Fruit fly (Drosophila melanogaster) whole organism, embryonic: ENCODE measurements around the gene Jon99Ciii.
A peak's percentile ranks its signal among the peaks of the same experiment; 100 is the strongest.

Experiments used
- Aef1 ChIP-seq: fragments of 200-800 bp; sonication (Bioruptor generic); IDR thresholded peaks from 3 replicates; pipeline ENCODE4 v1.3.6; 2022; ENCODE audit warnings: missing biosample characterization, missing genetic modification characterization
- Bteb2 ChIP-seq: fragments of 200-800 bp; sonication (Bioruptor generic); optimal IDR thresholded peaks from 2 replicates; lab custom pipeline; 2016; ENCODE audit warnings: missing biosample characterization, missing genetic modification characterization
- CG10274 ChIP-seq: fragments of 200-800 bp; sonication (Bioruptor generic); optimal IDR thresholded peaks from 3 replicates; lab custom pipeline; 2017; ENCODE audit warnings: missing biosample characterization, mild to moderate bottlenecking, missing genetic modification characterization
- CG10959 ChIP-seq: fragments of 200-800 bp; sonication (Bioruptor generic); IDR thresholded peaks from 2 replicates; pipeline ENCODE4 v1.3.6; 2022; ENCODE audit warnings: missing biosample characterization, missing genetic modification characterization
- CG12104 ChIP-seq: fragments of 200-800 bp; sonication (Bioruptor generic); optimal IDR thresholded peaks from 3 replicates; lab custom pipeline; 2016; ENCODE audit warnings: missing biosample characterization, missing genetic modification characterization
- CG12299 ChIP-seq: fragments of 200-800 bp; sonication (Bioruptor generic); optimal IDR thresholded peaks from 2 replicates; lab custom pipeline; 2018; ENCODE audit warnings: missing biosample characterization, mild to moderate bottlenecking, missing genetic modification characterization
- CG15011 ChIP-seq: fragments of 200-800 bp; sonication (Bioruptor generic); optimal IDR thresholded peaks from 3 replicates; lab custom pipeline; 2018; ENCODE audit warnings: missing biosample characterization, mild to moderate bottlenecking, missing genetic modification characterization
- CG1602 ChIP-seq: fragments of 200-800 bp; sonication (Bioruptor generic); optimal IDR thresholded peaks from 3 replicates; lab custom pipeline; 2016; ENCODE audit warnings: missing biosample characterization, missing genetic modification characterization
- CG16815 ChIP-seq: fragments of 200-800 bp; sonication (Bioruptor generic); optimal IDR thresholded peaks from 3 replicates; lab custom pipeline; 2017; ENCODE audit warnings: missing biosample characterization, mild to moderate bottlenecking, missing genetic modification characterization
- CG2129 ChIP-seq: fragments of 200-800 bp; sonication (Bioruptor generic); IDR thresholded peaks from 2 replicates; pipeline ENCODE4 v1.3.6; 2022; ENCODE audit warnings: missing biosample characterization, missing genetic modification characterization; ENCODE audit not compliant: partially characterized antibody
- CG2889 ChIP-seq: fragments of 200-800 bp; sonication (Bioruptor generic); IDR thresholded peaks from 3 replicates; pipeline ENCODE4 v1.3.6; 2022; ENCODE audit warnings: missing biosample characterization, missing genetic modification characterization
- CG3163 ChIP-seq: fragments of 200-800 bp; sonication (Bioruptor generic); optimal IDR thresholded peaks from 3 replicates; lab custom pipeline; 2016; ENCODE audit warnings: missing biosample characterization, missing genetic modification characterization
- CG32767 ChIP-seq: fragments of 200-800 bp; sonication (Bioruptor generic); IDR thresholded peaks from 2 replicates; pipeline ENCODE4 v1.3.6; 2022; ENCODE audit warnings: missing biosample characterization, missing genetic modification characterization
- CG33213 ChIP-seq: fragments of 200-800 bp; sonication (Bioruptor generic); optimal IDR thresholded peaks from 3 replicates; lab custom pipeline; 2016; ENCODE audit warnings: missing biosample characterization, missing genetic modification characterization
- CG34224 ChIP-seq: fragments of 200-800 bp; sonication (Bioruptor generic); IDR thresholded peaks from 3 replicates; pipeline ENCODE4 v1.3.6; 2022; ENCODE audit warnings: missing biosample characterization, missing genetic modification characterization; ENCODE audit not compliant: partially characterized antibody
- CG6765 ChIP-seq: fragments of 200-800 bp; sonication (Bioruptor generic); optimal IDR thresholded peaks from 3 replicates; lab custom pipeline; 2017; ENCODE audit warnings: missing biosample characterization, mild to moderate bottlenecking, missing genetic modification characterization
- CG6813 ChIP-seq: fragments of 200-800 bp; sonication (Bioruptor generic); optimal IDR thresholded peaks from 2 replicates; lab custom pipeline; 2017; ENCODE audit warnings: missing biosample characterization, missing genetic modification characterization, mild to moderate bottlenecking, moderate library complexity, missing genetic modification reagents
- CG7372 ChIP-seq: fragments of 200-800 bp; sonication (Bioruptor generic); IDR thresholded peaks from 2 replicates; pipeline ENCODE4 v1.3.6; 2022; ENCODE audit warnings: missing biosample characterization, missing genetic modification characterization
- CG7928 ChIP-seq: fragments of 200-800 bp; sonication (Bioruptor generic); optimal IDR thresholded peaks from 2 replicates; lab custom pipeline; 2017; ENCODE audit warnings: missing biosample characterization, mild to moderate bottlenecking, missing genetic modification characterization
- CG7963 ChIP-seq: fragments of 200-800 bp; sonication (Bioruptor generic); IDR thresholded peaks from 3 replicates; pipeline ENCODE4 v1.3.6; 2022; ENCODE audit warnings: missing biosample characterization, missing genetic modification characterization; ENCODE audit not compliant: partially characterized antibody
- CG9437 ChIP-seq: fragments of 200-800 bp; sonication (Bioruptor generic); optimal IDR thresholded peaks from 2 replicates; lab custom pipeline; 2018; ENCODE audit warnings: missing biosample characterization, mild to moderate bottlenecking, missing genetic modification characterization
- Dip2 ChIP-seq: fragments of 200-800 bp; sonication (Bioruptor generic); IDR thresholded peaks from 2 replicates; pipeline ENCODE4 v1.3.6; 2022; ENCODE audit warnings: missing biosample characterization, missing genetic modification characterization
- ERR ChIP-seq: fragments of 200-800 bp; sonication (Bioruptor generic); optimal IDR thresholded peaks from 2 replicates; lab custom pipeline; 2016; ENCODE audit warnings: missing biosample characterization, missing genetic modification characterization
- Fer1 ChIP-seq: fragments of 200-800 bp; sonication (Bioruptor generic); optimal IDR thresholded peaks from 2 replicates; lab custom pipeline; 2017; ENCODE audit warnings: missing biosample characterization, mild to moderate bottlenecking, missing genetic modification characterization
- HLH3B ChIP-seq: fragments of 200-800 bp; sonication (Bioruptor generic); IDR thresholded peaks from 2 replicates; pipeline ENCODE4 v1.3.6; 2022; ENCODE audit warnings: missing biosample characterization, missing genetic modification characterization
- HmgD ChIP-seq: fragments of 200-800 bp; sonication (Bioruptor generic); optimal IDR thresholded peaks from 3 replicates; lab custom pipeline; 2016; ENCODE audit warnings: missing biosample characterization, missing genetic modification characterization
- Hsf ChIP-seq: fragments of 200-800 bp; sonication (Bioruptor generic); optimal IDR thresholded peaks from 3 replicates; lab custom pipeline; 2016; ENCODE audit warnings: missing biosample characterization, missing genetic modification characterization
- Jarid2 ChIP-seq: fragments of 200-800 bp; sonication (Bioruptor generic); optimal IDR thresholded peaks from 3 replicates; lab custom pipeline; 2017; ENCODE audit warnings: mild to moderate bottlenecking, missing biosample characterization, missing genetic modification reagents, missing genetic modification characterization
- Mad ChIP-seq: fragments of 200-800 bp; sonication (Bioruptor generic); optimal IDR thresholded peaks from 2 replicates; lab custom pipeline; 2016; ENCODE audit warnings: missing biosample characterization, missing genetic modification characterization
- Max ChIP-seq: fragments of 200-800 bp; sonication (Bioruptor generic); optimal IDR thresholded peaks from 2 replicates; lab custom pipeline; 2016; ENCODE audit warnings: missing biosample characterization, mild to moderate bottlenecking, missing genetic modification characterization
- Ptx1 ChIP-seq: fragments of 200-800 bp; sonication (Bioruptor generic); IDR thresholded peaks from 2 replicates; pipeline ENCODE4 v1.3.6; 2022; ENCODE audit warnings: missing biosample characterization, missing genetic modification characterization
- Sox100B ChIP-seq: fragments of 200-800 bp; sonication (Bioruptor generic); optimal IDR thresholded peaks from 3 replicates; lab custom pipeline; 2018; ENCODE audit warnings: missing biosample characterization, mild to moderate bottlenecking, missing genetic modification characterization
- Ssrp ChIP-seq: fragments of 200-800 bp; sonication (Bioruptor generic); optimal IDR thresholded peaks from 2 replicates; lab custom pipeline; 2018; ENCODE audit warnings: missing biosample characterization, mild to moderate bottlenecking, missing genetic modification characterization, moderate library complexity
- ab ChIP-seq: fragments of 200-800 bp; sonication (Bioruptor generic); optimal IDR thresholded peaks from 2 replicates; lab custom pipeline; 2016; ENCODE audit warnings: missing biosample characterization, missing genetic modification characterization
- ap ChIP-seq: fragments of 200-800 bp; sonication (Bioruptor generic); IDR thresholded peaks from 2 replicates; pipeline ENCODE4 v1.3.6; 2022; ENCODE audit warnings: missing biosample characterization, missing genetic modification characterization
- bsh ChIP-seq, 2 experiments: fragments of 200-800 bp; sonication (Bioruptor generic); optimal IDR thresholded peaks; 2 replicates each; lab custom pipeline; 2017 to 2018; ENCODE audit warnings: mild to moderate bottlenecking in 2 of 2, missing biosample characterization in 2 of 2, missing genetic modification characterization in 2 of 2, moderate library complexity in 1 of 2
- chinmo ChIP-seq: fragments of 200-800 bp; sonication (Bioruptor generic); IDR thresholded peaks from 4 replicates; pipeline ENCODE4 v1.3.6; 2022; ENCODE audit warnings: missing biosample characterization, missing genetic modification characterization; ENCODE audit not compliant: partially characterized antibody
- fd102C ChIP-seq: fragments of 200-800 bp; sonication (Bioruptor generic); optimal IDR thresholded peaks from 2 replicates; lab custom pipeline; 2018; ENCODE audit warnings: missing biosample characterization, mild to moderate bottlenecking, missing genetic modification characterization, moderate library complexity
- fd96Cb ChIP-seq: fragments of 200-800 bp; sonication (Bioruptor generic); optimal IDR thresholded peaks from 2 replicates; lab custom pipeline; 2018; ENCODE audit warnings: missing biosample characterization, mild to moderate bottlenecking, missing genetic modification characterization, moderate library complexity
- fu2 ChIP-seq: fragments of 200-800 bp; sonication (Bioruptor generic); optimal IDR thresholded peaks from 2 replicates; lab custom pipeline; 2016; ENCODE audit warnings: missing biosample characterization, missing genetic modification characterization
- gfzf ChIP-seq: fragments of 200-800 bp; sonication (Bioruptor generic); optimal IDR thresholded peaks from 2 replicates; lab custom pipeline; 2016; ENCODE audit warnings: missing biosample characterization, mild to moderate bottlenecking, missing genetic modification characterization, moderate library complexity
- jumu ChIP-seq: fragments of 200-800 bp; sonication (Bioruptor generic); optimal IDR thresholded peaks from 3 replicates; lab custom pipeline; 2016; ENCODE audit warnings: missing biosample characterization, missing genetic modification characterization
- kah ChIP-seq: fragments of 200-800 bp; sonication (Bioruptor generic); optimal IDR thresholded peaks from 2 replicates; lab custom pipeline; 2018; ENCODE audit warnings: missing biosample characterization, mild to moderate bottlenecking, missing genetic modification characterization
- maf-S ChIP-seq: fragments of 200-800 bp; sonication (Bioruptor generic); optimal IDR thresholded peaks from 2 replicates; lab custom pipeline; 2016; ENCODE audit warnings: missing biosample characterization, missing genetic modification characterization
- onecut ChIP-seq: fragments of 200-800 bp; sonication (Bioruptor generic); IDR thresholded peaks from 2 replicates; pipeline ENCODE4 v1.3.6; 2022; ENCODE audit warnings: missing biosample characterization, missing genetic modification characterization
- pita ChIP-seq: fragments of 200-800 bp; sonication (Bioruptor generic); optimal IDR thresholded peaks from 2 replicates; lab custom pipeline; 2017; ENCODE audit warnings: missing biosample characterization, mild to moderate bottlenecking, missing genetic modification characterization
- run ChIP-seq: fragments of 200-800 bp; sonication (Bioruptor generic); optimal IDR thresholded peaks from 3 replicates; lab custom pipeline; 2018; ENCODE audit warnings: missing biosample characterization, mild to moderate bottlenecking, missing genetic modification characterization
- twi ChIP-seq: fragments of 200-800 bp; optimal IDR thresholded peaks from 2 replicates; lab custom pipeline; 2019; ENCODE audit warnings: missing biosample characterization, mild to moderate bottlenecking, missing genetic modification characterization, moderate library complexity
- unc-4 ChIP-seq: fragments of 200-800 bp; sonication (Bioruptor generic); IDR thresholded peaks from 2 replicates; pipeline ENCODE4 v1.3.6; 2022; ENCODE audit warnings: missing biosample characterization, missing genetic modification characterization; ENCODE audit not compliant: partially characterized antibody
- zf30C ChIP-seq: fragments of 200-800 bp; sonication (Bioruptor generic); optimal IDR thresholded peaks from 3 replicates; lab custom pipeline; 2018; ENCODE audit warnings: missing biosample characterization, mild to moderate bottlenecking, missing genetic modification characterization

Gene Jon99Ciii

DNA sequence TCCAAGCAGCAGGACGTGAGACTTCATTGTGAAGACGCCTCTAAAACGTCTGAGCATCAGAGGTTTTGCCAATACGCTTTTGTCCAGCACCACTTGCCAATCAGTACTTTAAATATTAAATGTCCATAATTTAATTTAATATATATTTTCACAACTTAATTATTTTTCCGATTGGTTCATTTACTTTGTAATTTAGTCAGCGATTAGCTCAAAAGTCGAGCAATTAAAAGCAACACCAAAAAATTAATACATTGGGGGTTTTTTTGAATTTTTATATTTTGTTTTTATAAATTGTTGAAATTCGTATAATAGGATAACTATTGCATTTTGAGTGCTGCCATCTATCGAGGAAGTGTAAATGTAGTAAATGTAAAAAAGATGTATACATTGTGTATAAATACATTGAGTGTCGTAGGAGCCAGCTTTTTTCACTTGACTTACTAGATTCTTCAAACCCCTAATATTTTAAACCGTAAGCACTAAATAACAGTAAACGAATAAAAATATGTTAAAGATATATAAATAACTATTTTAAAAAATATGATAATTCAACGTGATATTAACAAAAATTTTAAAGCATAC, 18.1 kb upstream of the Jon99Ciii start, which contains the start of gene CG15517 (continued):
- TF ChIP-seq CG1602 (GFP tag; lab: Kevin White, UChicago), result no peak
- TF ChIP-seq CG3163 (GFP tag; lab: Kevin White, UChicago), result no peak
- no peak for TF ChIP-seq Bteb2
- TF ChIP-seq ERR (GFP tag; lab: Kevin White, UChicago), result no peak
- no peak for TF ChIP-seq CG6813 (GFP tag; lab: Kevin White, UChicago)
- TF ChIP-seq CG15011 (GFP tag; lab: Kevin White, UChicago), result no peak
- TF ChIP-seq CG10274, result no peak
- TF ChIP-seq CG12104 (GFP tag; lab: Kevin White, UChicago), result no peak
- TF ChIP-seq fu2 (GFP tag; lab: Kevin White, UChicago), result no peak
- no peak for TF ChIP-seq onecut
- no peak for TF ChIP-seq CG6765 (GFP tag; lab: Kevin White, UChicago)
- peak; percentile 3 for TF ChIP-seq pita (GFP tag; lab: Kevin White, UChicago)
- TF ChIP-seq CG33213 (GFP tag; lab: Kevin White, UChicago), result no peak
- no peak for TF ChIP-seq kah (GFP tag; lab: Kevin White, UChicago)
- peak; percentile 43; the same call in 1 of the 2 replicates for TF ChIP-seq Ptx1 (GFP tag; lab: Robert Waterston, UW)
- no peak for TF ChIP-seq Max
- TF ChIP-seq HLH3B (GFP tag; lab: Robert Waterston, UW), result no peak
- no peak for TF ChIP-seq Jarid2 (GFP tag; lab: Kevin White, UChicago)
- TF ChIP-seq fd96Cb (tag; lab: Kevin White, UChicago), result no peak
- TF ChIP-seq zf30C (GFP tag; lab: Kevin White, UChicago), result no peak
- no peak for TF ChIP-seq Aef1 (GFP tag; lab: Robert Waterston, UW)
- TF ChIP-seq ab (GFP tag; lab: Kevin White, UChicago), result no peak
- no peak for TF ChIP-seq run (tag; lab: Kevin White, UChicago)
- no peak for TF ChIP-seq CG32767 (GFP tag; lab: Robert Waterston, UW)
- TF ChIP-seq CG2889 (GFP tag; lab: Robert Waterston, UW), result no peak
- TF ChIP-seq gfzf (GFP tag; lab: Kevin White, UChicago), result no peak
- no peak for TF ChIP-seq Sox100B (GFP tag; lab: Kevin White, UChicago)
- no peak for TF ChIP-seq CG16815 (GFP tag; lab: Kevin White, UChicago)
- TF ChIP-seq chinmo (GFP tag; lab: Robert Waterston, UW), result peak; percentile 66; the same call in 1 of the 4 replicates
- TF ChIP-seq CG12299 (tag; lab: Kevin White, UChicago), result no peak
- peak; percentile 27 for TF ChIP-seq Ssrp
- no peak for TF ChIP-seq twi (tag; lab: Kevin White, UChicago)
- no peak for TF ChIP-seq CG34224 (GFP tag; lab: Robert Waterston, UW)
- no peak for TF ChIP-seq CG7963 (GFP tag; lab: Robert Waterston, UW)
- TF ChIP-seq Dip2, result peak; percentile 18; the same call in 1 of the 2 replicates
- TF ChIP-seq CG2129 (GFP tag; lab: Robert Waterston, UW), result no peak
- TF ChIP-seq ap (GFP tag; lab: Robert Waterston, UW), result no peak
- no peak for TF ChIP-seq maf-S (GFP tag; lab: Kevin White, UChicago)
- no peak for TF ChIP-seq CG7928
- no peak for TF ChIP-seq Hsf (GFP tag; lab: Kevin White, UChicago)
- no peak for TF ChIP-seq Mad
- peak; percentile 45; the same call in 1 of the 2 replicates for TF ChIP-seq CG7372 (GFP tag; lab: Robert Waterston, UW)
- no peak for TF ChIP-seq jumu (GFP tag; lab: Kevin White, UChicago)
- TF ChIP-seq bsh (GFP tag; optimal IDR thresholded peaks at IDR 0.05; lab: Kevin White, UChicago), result no peak
- no peak for TF ChIP-seq CG9437
- TF ChIP-seq fd102C (GFP tag; lab: Kevin White, UChicago), result no peak
- TF ChIP-seq CG10959 (GFP tag; lab: Robert Waterston, UW), result no peak
- no peak for TF ChIP-seq HmgD
- peak; percentile 13 for TF ChIP-seq Fer1 (GFP tag; lab: Kevin White, UChicago)
- TF ChIP-seq unc-4 (GFP tag; lab: Robert Waterston, UW), result no peak
